Fruit fly (Drosophila melanogaster) S2 (cell line): ENCODE results near the gene Mcm2.

Source experiments
- CG8478 ChIP-seq: fragments of >200 bp; optimal IDR thresholded peaks from 2 replicates; lab custom pipeline; 2018
- CTCF ChIP-seq, 2 experiments: fragments of >200 bp; optimal IDR thresholded peaks; 2 replicates each; lab custom pipeline; 2018

The Mcm2 gene

dm6 chr3R:8264302-8265080 lies at the start of gene Mcm2, which contains the start of gene RPA1:
Gene Mcm2 (plus strand): TSS chr3R:8264970.
Gene RPA1 (minus strand): TSS chr3R:8264451.
- peak in 1 of 2 experiments; percentile 22 for TF ChIP-seq CTCF (optimal IDR thresholded peaks at IDR 0.05; lab: Kevin White, UChicago)
- no peak for TF ChIP-seq CG8478 (lab: Kevin White, UChicago)

dm6 chr3R:8215528-8216189 lies 49.1 kb upstream of the Mcm2 start:
- TF ChIP-seq CTCF (optimal IDR thresholded peaks at IDR 0.05; lab: Kevin White, UChicago) (no peak), CG8478 (lab: Kevin White, UChicago) (no peak)

dm6 chr3R:8217727-8218126 lies 47.0 kb upstream of the Mcm2 start, which contains the start of gene CG7800:
Gene CG7800 (plus strand): TSS chr3R:8217957.
- TF ChIP-seq CTCF (optimal IDR thresholded peaks at IDR 0.05; lab: Kevin White, UChicago) (no peak), CG8478 (lab: Kevin White, UChicago) (no peak)

dm6 chr3R:8219891-8220290 lies 44.9 kb upstream of the Mcm2 start, which contains the start of gene CG18249:
Gene CG18249 (plus strand): TSS chr3R:8220146.
- no peak for TF ChIP-seq CG8478 (lab: Kevin White, UChicago)
- TF ChIP-seq CTCF (optimal IDR thresholded peaks at IDR 0.05; lab: Kevin White, UChicago), result no peak

- TF ChIP-seq CTCF (optimal IDR thresholded peaks at IDR 0.05; lab: Kevin White, UChicago), result no peak
Observed at dm6 chr3R:8223074-8223597, 41.6 kb upstream of the Mcm2 start.

dm6 chr3R:8224726-8225460 lies 39.9 kb upstream of the Mcm2 start:
- TF ChIP-seq CTCF (optimal IDR thresholded peaks at IDR 0.05; lab: Kevin White, UChicago), result no peak
- no peak for TF ChIP-seq CG8478 (lab: Kevin White, UChicago)

dm6 chr3R:8225461-8225971 lies 39.3 kb upstream of the Mcm2 start:
- TF ChIP-seq CTCF (optimal IDR thresholded peaks at IDR 0.05; lab: Kevin White, UChicago) (no peak), CG8478 (lab: Kevin White, UChicago) (no peak)

dm6 chr3R:8227344-8227743 lies 37.4 kb upstream of the Mcm2 start:
- TF ChIP-seq CG8478 (lab: Kevin White, UChicago), result no peak
- no peak for TF ChIP-seq CTCF (optimal IDR thresholded peaks at IDR 0.05; lab: Kevin White, UChicago)

- peak; percentile 51 to 70 for TF ChIP-seq CTCF (optimal IDR thresholded peaks at IDR 0.05; lab: Kevin White, UChicago)
- TF ChIP-seq CG8478 (lab: Kevin White, UChicago), result no peak
Observed at dm6 chr3R:8233370-8233773, 31.4 kb upstream of the Mcm2 start, which contains the start of gene PolI. Gene PolI (plus strand): TSS chr3R:8233507.

dm6 chr3R:8233864-8234263 lies 30.9 kb upstream of the Mcm2 start:
- no peak for TF ChIP-seq CTCF (optimal IDR thresholded peaks at IDR 0.05; lab: Kevin White, UChicago)
- TF ChIP-seq CG8478 (lab: Kevin White, UChicago), result no peak

dm6 chr3R:8239472-8240301 lies 25.1 kb upstream of the Mcm2 start:
- TF ChIP-seq CG8478 (lab: Kevin White, UChicago) (no peak), CTCF (optimal IDR thresholded peaks at IDR 0.05; lab: Kevin White, UChicago) (no peak)

- TF ChIP-seq CG8478 (lab: Kevin White, UChicago) (no peak), CTCF (optimal IDR thresholded peaks at IDR 0.05; lab: Kevin White, UChicago) (peak in 1 of 2 experiments; percentile 27)
Observed at dm6 chr3R:8240302-8240682, 24.5 kb upstream of the Mcm2 start, which contains the start of gene Ada2b. Gene Ada2b (minus strand): TSS chr3R:8240515.

- no peak for TF ChIP-seq CTCF (optimal IDR thresholded peaks at IDR 0.05; lab: Kevin White, UChicago)
- TF ChIP-seq CG8478 (lab: Kevin White, UChicago), result no peak
Observed at dm6 chr3R:8243720-8244119, 21.1 kb upstream of the Mcm2 start, which contains the start of the genes CG9636, CG18749 and CG33722. Gene CG9636 (minus strand): TSS chr3R:8243792. Gene CG18749 (plus strand): TSS chr3R:8244055. Gene CG33722 (plus strand): TSS chr3R:8244055.
